Fruit fly (Drosophila melanogaster): Measurements from ENCODE around the gene Ref2.
A peak's percentile ranks its signal among the peaks of the same experiment; 100 is the strongest.

Ref2 gene

dm6 chr2L:12646256-12646655 is at the start of gene Ref2:
Gene Ref2, minus strand, starts transcription at chr2L:12646356.
- no peak for TF ChIP-seq CG32121 (GFP tag; IDR thresholded peaks at IDR 0.05)
- peak; percentile 3 for TF ChIP-seq CG8159 (tag; optimal IDR thresholded peaks at IDR 0.05)

- TF ChIP-seq CG8159 (tag; optimal IDR thresholded peaks at IDR 0.05) = no peak
- TF ChIP-seq fd96Ca (GFP tag; IDR thresholded peaks at IDR 0.05) = 0 out of 3 replicates have a peak, but pooled peaks have one; percentile 30
- TF ChIP-seq CG12605 (GFP tag; IDR thresholded peaks at IDR 0.05) = peak; percentile 71
Measured at dm6 chr2L:12694823-12695420, 48.8 kb upstream of the Ref2 start, which contains the start of the genes IFT43 and PICK1. Gene IFT43, minus strand, starts transcription at chr2L:12694988. Gene PICK1, plus strand, starts transcription at chr2L:12695033.

- TF ChIP-seq CG4496 (GFP tag; IDR thresholded peaks at IDR 0.05) = no peak
- TF ChIP-seq fd96Ca (GFP tag; IDR thresholded peaks at IDR 0.05) = 0 out of 3 replicates have a peak, but pooled peaks have one; percentile 25
- TF ChIP-seq Snoo (tag; optimal IDR thresholded peaks at IDR 0.05) = no peak
Measured at dm6 chr2L:12692343-12693079, 46.4 kb upstream of the Ref2 start, which contains the start of the genes CCT4 and CG6153. Gene CCT4, minus strand, starts transcription at chr2L:12692934. Gene CG6153, plus strand, starts transcription at chr2L:12692993.

dm6 chr2L:12689281-12689765 is 43.2 kb upstream of the Ref2 start:
- TF ChIP-seq CG32121 (GFP tag; IDR thresholded peaks at IDR 0.05) = no peak
- no peak for TF ChIP-seq CG9948 (tag; optimal IDR thresholded peaks at IDR 0.05)
- TF ChIP-seq rn (GFP tag; IDR thresholded peaks at IDR 0.05) = no peak
- no peak for TF ChIP-seq CG17806 (tag; optimal IDR thresholded peaks at IDR 0.05)
- no peak for TF ChIP-seq EcR (GFP tag; optimal IDR thresholded peaks at IDR 0.05)
- TF ChIP-seq CG15710 (tag; optimal IDR thresholded peaks at IDR 0.05) = no peak
- no peak for TF ChIP-seq CG8301 (tag; optimal IDR thresholded peaks at IDR 0.05)

- TF ChIP-seq CG8159 (tag; optimal IDR thresholded peaks at IDR 0.05) (no peak), fd96Ca (GFP tag; IDR thresholded peaks at IDR 0.05) (no peak), CG17806 (tag; optimal IDR thresholded peaks at IDR 0.05) (no peak), CG10348 (GFP tag; IDR thresholded peaks at IDR 0.05) (no peak), gl (tag; optimal IDR thresholded peaks at IDR 0.05) (no peak), Snoo (tag; optimal IDR thresholded peaks at IDR 0.05) (no peak), CG12605 (GFP tag; IDR thresholded peaks at IDR 0.05) (no peak), CG15710 (tag; optimal IDR thresholded peaks at IDR 0.05) (no peak), CG4496 (GFP tag; IDR thresholded peaks at IDR 0.05) (no peak)
Measured at dm6 chr2L:12686811-12687210, 40.7 kb upstream of the Ref2 start.

dm6 chr2L:12681603-12682368 is 35.6 kb upstream of the Ref2 start:
- no peak for TF ChIP-seq CG34367 (tag; optimal IDR thresholded peaks at IDR 0.05)
- TF ChIP-seq CG10348 (GFP tag; IDR thresholded peaks at IDR 0.05) = no peak
- no peak for TF ChIP-seq fd96Ca (GFP tag; IDR thresholded peaks at IDR 0.05)
- TF ChIP-seq Snoo (tag; optimal IDR thresholded peaks at IDR 0.05) = no peak

- TF ChIP-seq CG8159 (tag; optimal IDR thresholded peaks at IDR 0.05) (no peak), rn (GFP tag; IDR thresholded peaks at IDR 0.05) (no peak), gl (tag; optimal IDR thresholded peaks at IDR 0.05) (no peak), CG15710 (tag; optimal IDR thresholded peaks at IDR 0.05) (no peak), Pif1A (GFP tag; optimal IDR thresholded peaks at IDR 0.05) (no peak), CG12605 (GFP tag; IDR thresholded peaks at IDR 0.05) (no peak), CG4496 (GFP tag; IDR thresholded peaks at IDR 0.05) (no peak), Snoo (tag; optimal IDR thresholded peaks at IDR 0.05) (no peak), Ets98B (GFP tag; IDR thresholded peaks at IDR 0.05) (no peak), CG17806 (tag; optimal IDR thresholded peaks at IDR 0.05) (no peak), CG8301 (tag; optimal IDR thresholded peaks at IDR 0.05) (no peak), CG10348 (GFP tag; IDR thresholded peaks at IDR 0.05) (no peak), CG32121 (GFP tag; IDR thresholded peaks at IDR 0.05) (no peak), EcR (GFP tag; optimal IDR thresholded peaks at IDR 0.05) (no peak)
Measured at dm6 chr2L:12679310-12679709, 33.2 kb upstream of the Ref2 start.

- TF ChIP-seq CG17806 (tag; optimal IDR thresholded peaks at IDR 0.05) (no peak), CG13204 (GFP tag; optimal IDR thresholded peaks at IDR 0.05) (no peak), Ets98B (GFP tag; IDR thresholded peaks at IDR 0.05) (no peak), CG9948 (tag; optimal IDR thresholded peaks at IDR 0.05) (no peak), rn (GFP tag; IDR thresholded peaks at IDR 0.05) (no peak), fd96Ca (GFP tag; IDR thresholded peaks at IDR 0.05) (no peak), CG8301 (tag; optimal IDR thresholded peaks at IDR 0.05) (no peak), gl (tag; optimal IDR thresholded peaks at IDR 0.05) (no peak), CG10348 (GFP tag; IDR thresholded peaks at IDR 0.05) (no peak), CG8159 (tag; optimal IDR thresholded peaks at IDR 0.05) (no peak)
Measured at dm6 chr2L:12678286-12678685, 32.1 kb upstream of the Ref2 start.

All from whole organism, pupa.